Worm (Caenorhabditis elegans) whole organism, mixed stage, embryonic: ENCODE data around the gene F21C10.10.

Experiments used
- M03D4.4 ChIP-seq: sonication (generic microtip); optimal IDR thresholded peaks from 2 replicates; lab custom pipeline; 2017; ENCODE audit warnings: mild to moderate bottlenecking, missing genetic modification characterization, missing compliant biosample characterization
- bed-3 ChIP-seq: fragments of 200-800 bp; sonication (Bioruptor generic); optimal IDR thresholded peaks from 3 replicates; lab custom pipeline; 2018; ENCODE audit warnings: mild to moderate bottlenecking, missing genetic modification characterization, moderate library complexity, missing compliant biosample characterization
- ceh-39 ChIP-seq: fragments of 150-350 bp; optimal IDR thresholded peaks from 2 replicates; lab custom pipeline; 2014; ENCODE audit warnings: missing biosample characterization, missing genetic modification characterization
- ceh-43 ChIP-seq: fragments of 200-800 bp; sonication (Bioruptor generic); optimal IDR thresholded peaks from 2 replicates; lab custom pipeline; 2018; ENCODE audit warnings: mild to moderate bottlenecking, missing genetic modification characterization, moderate library complexity, missing compliant biosample characterization
- ces-1 ChIP-seq: fragments of 150-350 bp; optimal IDR thresholded peaks from 2 replicates; lab custom pipeline; 2014; ENCODE audit warnings: missing biosample characterization, missing genetic modification reagents, missing genetic modification characterization
- cnd-1 ChIP-seq: fragments of 200-800 bp; sonication (Bioruptor generic); optimal IDR thresholded peaks from 2 replicates; lab custom pipeline; 2018; ENCODE audit warnings: mild to moderate bottlenecking, missing genetic modification characterization, missing compliant biosample characterization
- elt-1 ChIP-seq: sonication (generic microtip); optimal IDR thresholded peaks from 2 replicates; lab custom pipeline; 2017; ENCODE audit warnings: missing genetic modification characterization, mild to moderate bottlenecking, missing compliant biosample characterization, antibody characterized with exemption, moderate library complexity, borderline replicate concordance; ENCODE audit not compliant: insufficient read depth
- elt-3 ChIP-seq: fragments of 150-350 bp; optimal IDR thresholded peaks from 2 replicates; lab custom pipeline; 2014; ENCODE audit warnings: missing biosample characterization, missing genetic modification characterization
- flh-1 ChIP-seq: fragments of 200-800 bp; sonication (Bioruptor generic); optimal IDR thresholded peaks from 2 replicates; lab custom pipeline; 2018; ENCODE audit warnings: mild to moderate bottlenecking, missing genetic modification characterization, moderate library complexity, missing compliant biosample characterization
- ham-2 ChIP-seq: fragments of 200-800 bp; sonication (Bioruptor generic); optimal IDR thresholded peaks from 2 replicates; lab custom pipeline; 2018; ENCODE audit warnings: mild to moderate bottlenecking, missing genetic modification characterization, missing compliant biosample characterization
- lin-13 ChIP-seq: fragments of 150-350 bp; optimal IDR thresholded peaks from 2 replicates; lab custom pipeline; 2014; ENCODE audit warnings: missing biosample characterization, missing genetic modification characterization
- lsy-2 ChIP-seq: fragments of 150-350 bp; optimal IDR thresholded peaks from 2 replicates; lab custom pipeline; 2014; ENCODE audit warnings: missing biosample characterization, missing genetic modification characterization
- mab-5 ChIP-seq: fragments of 150-350 bp; optimal IDR thresholded peaks from 2 replicates; lab custom pipeline; 2014; ENCODE audit warnings: missing biosample characterization, missing genetic modification characterization
- mep-1 ChIP-seq: fragments of 150-350 bp; optimal IDR thresholded peaks from 2 replicates; lab custom pipeline; 2017; ENCODE audit warnings: missing biosample characterization, missing genetic modification reagents, missing genetic modification characterization, inconsistent platforms
- mls-2 ChIP-seq: sonication (generic microtip); optimal IDR thresholded peaks from 2 replicates; lab custom pipeline; 2016; ENCODE audit warnings: mild to moderate bottlenecking, missing genetic modification characterization, moderate library complexity, missing compliant biosample characterization
- nhr-2 ChIP-seq: fragments of 150-350 bp; optimal IDR thresholded peaks from 2 replicates; lab custom pipeline; 2014; ENCODE audit warnings: missing biosample characterization, missing genetic modification characterization
- nhr-28 ChIP-seq: fragments of 150-350 bp; optimal IDR thresholded peaks from 2 replicates; lab custom pipeline; 2014; ENCODE audit warnings: missing biosample characterization, missing genetic modification characterization
- nhr-76 ChIP-seq: sonication (generic microtip); optimal IDR thresholded peaks from 2 replicates; lab custom pipeline; 2017; ENCODE audit warnings: missing biosample characterization, missing genetic modification characterization
- pha-4 ChIP-seq: fragments of 150-350 bp; optimal IDR thresholded peaks from 2 replicates; lab custom pipeline; 2018; ENCODE audit warnings: missing biosample characterization, missing genetic modification reagents, missing genetic modification characterization
- sem-2 ChIP-seq: fragments of 200-800 bp; sonication (Bioruptor generic); optimal IDR thresholded peaks from 2 replicates; lab custom pipeline; 2018; ENCODE audit warnings: mild to moderate bottlenecking, missing genetic modification characterization, missing compliant biosample characterization
- snpc-4 ChIP-seq: fragments of 150-350 bp; optimal IDR thresholded peaks from 2 replicates; lab custom pipeline; 2014; ENCODE audit warnings: missing biosample characterization, missing genetic modification characterization
- tbx-8 ChIP-seq: fragments of 200-800 bp; sonication (Bioruptor generic); optimal IDR thresholded peaks from 2 replicates; lab custom pipeline; 2018; ENCODE audit warnings: mild to moderate bottlenecking, missing genetic modification characterization, moderate library complexity, missing compliant biosample characterization
- unc-120 ChIP-seq: sonication (generic microtip); optimal IDR thresholded peaks from 2 replicates; lab custom pipeline; 2017; ENCODE audit warnings: missing genetic modification characterization, missing compliant biosample characterization; ENCODE audit not compliant: poor library complexity, severe bottlenecking
- unc-39 ChIP-seq: fragments of 150-350 bp; optimal IDR thresholded peaks from 2 replicates; lab custom pipeline; 2014; ENCODE audit warnings: missing biosample characterization, missing genetic modification characterization
- unc-62 ChIP-seq: fragments of 150-350 bp; optimal IDR thresholded peaks from 2 replicates; lab custom pipeline; 2014; ENCODE audit warnings: missing biosample characterization, missing genetic modification reagents, missing genetic modification characterization
- zip-8 ChIP-seq: fragments of 150-350 bp; optimal IDR thresholded peaks from 2 replicates; lab custom pipeline; 2014; ENCODE audit warnings: missing biosample characterization, missing genetic modification characterization
- ztf-11 ChIP-seq: fragments of 150-350 bp; optimal IDR thresholded peaks from 2 replicates; lab custom pipeline; 2014; ENCODE audit warnings: missing biosample characterization, missing genetic modification characterization

The F21C10.10 gene

ce11 chrV:9073322-9074038 lies 22.6 kb upstream of the F21C10.10 start, which contains the start of gene oac-50:
Gene oac-50, minus strand, starts transcription at chrV:9073540.
- TF ChIP-seq bed-3 (GFP tag; lab: Kevin White, UChicago) (no peak), mls-2 (tag; lab: Kevin White, UChicago) (no peak), tbx-8 (GFP tag; lab: Kevin White, UChicago) (no peak), elt-1 (no peak), unc-62 (GFP tag; lab: Kevin White, UChicago) (no peak), flh-1 (GFP tag; lab: Kevin White, UChicago) (no peak), M03D4.4 (tag; lab: Kevin White, UChicago) (no peak), zip-8 (tag; lab: Kevin White, UChicago) (no peak), snpc-4 (tag; lab: Kevin White, UChicago) (no peak), lsy-2 (tag; lab: Kevin White, UChicago) (no peak), elt-3 (tag; lab: Kevin White, UChicago) (no peak), ztf-11 (tag; lab: Kevin White, UChicago) (no peak), nhr-76 (no peak), pha-4 (tag; lab: Kevin White, UChicago) (no peak)

- TF ChIP-seq ces-1 (GFP tag; lab: Kevin White, UChicago) (no peak), ceh-43 (GFP tag; lab: Kevin White, UChicago) (no peak)
Observed at ce11 chrV:9074360-9074834, 21.7 kb upstream of the F21C10.10 start.

- TF ChIP-seq lsy-2 (tag; lab: Kevin White, UChicago) (no peak), unc-39 (tag; lab: Kevin White, UChicago) (no peak), ces-1 (GFP tag; lab: Kevin White, UChicago) (no peak), M03D4.4 (tag; lab: Kevin White, UChicago) (no peak), sem-2 (no peak), lin-13 (no peak), mep-1 (tag; lab: Kevin White, UChicago) (no peak), elt-1 (no peak), bed-3 (GFP tag; lab: Kevin White, UChicago) (no peak)
Observed at ce11 chrV:9075827-9076226, 20.2 kb upstream of the F21C10.10 start.

ce11 chrV:9076273-9076672 lies 19.8 kb upstream of the F21C10.10 start, which contains the start of gene T27E4.7:
Gene T27E4.7, minus strand, starts transcription at chrV:9076322.
- TF ChIP-seq ham-2 (GFP tag; lab: Kevin White, UChicago) (no peak), nhr-2 (tag; lab: Kevin White, UChicago) (no peak), snpc-4 (tag; lab: Kevin White, UChicago) (no peak), mab-5 (tag; lab: Kevin White, UChicago) (no peak), lin-13 (no peak), nhr-28 (tag; lab: Kevin White, UChicago) (no peak), ces-1 (GFP tag; lab: Kevin White, UChicago) (no peak), ztf-11 (tag; lab: Kevin White, UChicago) (no peak), unc-120 (tag; lab: Kevin White, UChicago) (no peak)

ce11 chrV:9078067-9078581 lies 17.9 kb upstream of the F21C10.10 start:
- TF ChIP-seq lin-13 (no peak), flh-1 (GFP tag; lab: Kevin White, UChicago) (no peak), elt-1 (no peak), tbx-8 (GFP tag; lab: Kevin White, UChicago) (no peak), cnd-1 (tag; lab: Kevin White, UChicago) (no peak), M03D4.4 (tag; lab: Kevin White, UChicago) (no peak), ceh-39 (no peak), elt-3 (tag; lab: Kevin White, UChicago) (no peak), mab-5 (tag; lab: Kevin White, UChicago) (no peak)
